Fruit fly (Drosophila melanogaster) whole organism, adult: ENCODE results near the gene Btk.

ENCODE experiments used
- CG11617 ChIP-seq: fragments of 200-800 bp; sonication (Bioruptor generic); optimal IDR thresholded peaks from 2 replicates; lab custom pipeline; 2017; ENCODE audit warnings: mild to moderate bottlenecking, missing biosample characterization, missing genetic modification reagents, missing genetic modification characterization
- CG14711 ChIP-seq: fragments of 200-800 bp; sonication (Bioruptor generic); optimal IDR thresholded peaks from 2 replicates; lab custom pipeline; 2018; ENCODE audit warnings: missing biosample characterization, mild to moderate bottlenecking, missing genetic modification characterization, moderate library complexity
- CG1620 ChIP-seq: fragments of 200-800 bp; sonication (Bioruptor generic); optimal IDR thresholded peaks from 2 replicates; lab custom pipeline; 2016; ENCODE audit warnings: missing biosample characterization, missing genetic modification characterization
- CG33017 ChIP-seq: fragments of 200-800 bp; sonication (Bioruptor generic); optimal IDR thresholded peaks from 2 replicates; lab custom pipeline; 2018; ENCODE audit warnings: missing biosample characterization, mild to moderate bottlenecking, missing genetic modification characterization, moderate library complexity
- CG5204 ChIP-seq: fragments of 200-800 bp; sonication (Bioruptor generic); optimal IDR thresholded peaks from 2 replicates; lab custom pipeline; 2016; ENCODE audit warnings: missing biosample characterization, missing genetic modification characterization
- CG7101 ChIP-seq: fragments of 200-800 bp; sonication (Bioruptor generic); optimal IDR thresholded peaks from 2 replicates; lab custom pipeline; 2018; ENCODE audit warnings: missing biosample characterization, mild to moderate bottlenecking, missing genetic modification characterization, moderate library complexity
- Crg-1 ChIP-seq: fragments of 200-800 bp; sonication (Bioruptor generic); optimal IDR thresholded peaks from 2 replicates; lab custom pipeline; 2016; ENCODE audit warnings: missing biosample characterization, missing genetic modification characterization
- Hr96 ChIP-seq: fragments of 200-800 bp; sonication (Bioruptor generic); optimal IDR thresholded peaks from 2 replicates; lab custom pipeline; 2016; ENCODE audit warnings: missing biosample characterization, missing genetic modification characterization
- cic ChIP-seq: fragments of 200-800 bp; sonication (Bioruptor generic); optimal IDR thresholded peaks from 2 replicates; lab custom pipeline; 2017; ENCODE audit warnings: missing biosample characterization, mild to moderate bottlenecking, missing genetic modification characterization, moderate library complexity
- cnc ChIP-seq, 2 experiments: fragments of >200 bp; optimal IDR thresholded peaks; 2 replicates each; lab custom pipeline; 2017
- kay ChIP-seq: fragments of 200-800 bp; sonication (Bioruptor generic); peaks from one replicate; lab custom pipeline; 2016; ENCODE audit warnings: missing biosample characterization, missing genetic modification characterization, borderline replicate concordance
- ovo ChIP-seq: fragments of 200-800 bp; sonication (Bioruptor generic); optimal IDR thresholded peaks from 2 replicates; lab custom pipeline; 2016; ENCODE audit warnings: missing biosample characterization, missing genetic modification characterization
- toe ChIP-seq: fragments of 200-800 bp; sonication (Bioruptor generic); optimal IDR thresholded peaks from 2 replicates; lab custom pipeline; 2016; ENCODE audit warnings: missing biosample characterization, missing genetic modification characterization

DNA sequence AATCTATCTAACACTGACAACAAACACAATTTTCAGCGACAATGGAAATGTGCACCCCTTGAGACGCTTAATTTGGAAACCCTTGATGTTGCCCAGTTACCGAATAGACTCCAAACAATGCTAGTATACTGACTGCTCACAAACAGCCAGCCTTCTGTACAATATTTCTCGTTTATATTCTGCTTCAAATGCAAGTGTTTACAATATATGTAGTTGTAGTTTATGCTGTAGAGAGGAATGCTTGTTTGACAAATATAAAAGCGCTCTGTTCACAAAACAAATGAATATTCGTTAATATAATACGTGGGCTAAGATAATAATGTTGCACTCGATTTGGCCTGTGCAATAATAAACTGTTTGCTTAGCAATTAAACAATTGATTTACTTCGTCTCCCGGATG, 83.0 kb downstream of the Btk start, which contains the start of gene CG8292:
- TF ChIP-seq CG33017: no peak
- TF ChIP-seq cic: no peak
- TF ChIP-seq Crg-1 (GFP tag; lab: Kevin White, UChicago): no peak
- TF ChIP-seq CG11617 (GFP tag; lab: Kevin White, UChicago): no peak
- no peak for TF ChIP-seq kay (GFP tag; lab: Kevin White, UChicago)
- no peak for TF ChIP-seq Hr96
- TF ChIP-seq CG7101 (tag; lab: Kevin White, UChicago): no peak
- TF ChIP-seq cnc (optimal IDR thresholded peaks at IDR 0.05; lab: Kevin White, UChicago): no peak
- no peak for TF ChIP-seq toe (GFP tag; lab: Kevin White, UChicago)
- TF ChIP-seq CG5204: no peak
- no peak for TF ChIP-seq ovo
- no peak for TF ChIP-seq CG1620 (GFP tag; lab: Kevin White, UChicago)
- no peak for TF ChIP-seq CG14711 (tag; lab: Kevin White, UChicago)
